Fruit fly (Drosophila melanogaster) whole organism, prepupa: ENCODE results near the gene ninaA.
A peak's percentile ranks its signal among the peaks of the same experiment; 100 is the strongest.

Experiments used
- Blimp-1 ChIP-seq: fragments of 200-800 bp; sonication (Bioruptor generic); optimal IDR thresholded peaks from 3 replicates; lab custom pipeline; 2017; ENCODE audit warnings: missing biosample characterization, missing genetic modification characterization, mild to moderate bottlenecking, moderate library complexity, missing genetic modification reagents
- CG10631 ChIP-seq: fragments of 200-800 bp; sonication (Bioruptor generic); optimal IDR thresholded peaks from 2 replicates; lab custom pipeline; 2016; ENCODE audit warnings: missing biosample characterization, missing genetic modification characterization
- CG10669 ChIP-seq: fragments of 200-800 bp; sonication (Bioruptor generic); optimal IDR thresholded peaks from 3 replicates; lab custom pipeline; 2018; ENCODE audit warnings: missing biosample characterization, mild to moderate bottlenecking, missing genetic modification characterization, moderate library complexity
- CG11294 ChIP-seq: fragments of 200-800 bp; sonication (Bioruptor generic); IDR thresholded peaks from 2 replicates; pipeline ENCODE4 v1.3.6; 2022; ENCODE audit warnings: missing biosample characterization, missing genetic modification characterization
- CG11762 ChIP-seq: fragments of 200-800 bp; sonication (Bioruptor generic); optimal IDR thresholded peaks from 3 replicates; lab custom pipeline; 2016; ENCODE audit warnings: missing biosample characterization, missing genetic modification characterization; ENCODE audit not compliant: insufficient read depth
- CG15336 ChIP-seq: fragments of 200-800 bp; sonication (Bioruptor generic); IDR thresholded peaks from 2 replicates; pipeline ENCODE4 v1.3.6; 2022; ENCODE audit warnings: missing biosample characterization, missing genetic modification characterization
- CG1621 ChIP-seq: fragments of 200-800 bp; sonication (Bioruptor generic); optimal IDR thresholded peaks from 3 replicates; lab custom pipeline; 2018; ENCODE audit warnings: missing biosample characterization, mild to moderate bottlenecking, missing genetic modification characterization
- CG3032 ChIP-seq: fragments of 200-800 bp; optimal IDR thresholded peaks from 2 replicates; lab custom pipeline; 2019; ENCODE audit warnings: missing biosample characterization, mild to moderate bottlenecking, missing genetic modification characterization, moderate library complexity
- CG31627 ChIP-seq: fragments of 200-800 bp; sonication (Bioruptor generic); optimal IDR thresholded peaks from 3 replicates; lab custom pipeline; 2016; ENCODE audit warnings: missing biosample characterization, missing genetic modification characterization
- CG32006 ChIP-seq: fragments of 200-800 bp; sonication (Bioruptor generic); optimal IDR thresholded peaks from 3 replicates; lab custom pipeline; 2017; ENCODE audit warnings: missing biosample characterization, mild to moderate bottlenecking, missing genetic modification characterization
- CG3919 ChIP-seq: fragments of 200-800 bp; sonication (Bioruptor generic); optimal IDR thresholded peaks from 3 replicates; lab custom pipeline; 2016; ENCODE audit warnings: missing biosample characterization, missing genetic modification characterization
- CG4318 ChIP-seq: fragments of 200-800 bp; sonication (Bioruptor generic); optimal IDR thresholded peaks from 3 replicates; lab custom pipeline; 2017; ENCODE audit warnings: missing biosample characterization, mild to moderate bottlenecking, missing genetic modification characterization
- CG6276 ChIP-seq: fragments of 200-800 bp; sonication (Bioruptor generic); optimal IDR thresholded peaks from 2 replicates; lab custom pipeline; 2017; ENCODE audit warnings: missing biosample characterization, mild to moderate bottlenecking, missing genetic modification characterization
- CG6792 ChIP-seq: fragments of 200-800 bp; sonication (Bioruptor generic); optimal IDR thresholded peaks from 3 replicates; lab custom pipeline; 2016; ENCODE audit warnings: missing biosample characterization, missing genetic modification characterization
- CG6808 ChIP-seq: fragments of 200-800 bp; sonication (Bioruptor generic); optimal IDR thresholded peaks from 3 replicates; lab custom pipeline; 2017; ENCODE audit warnings: missing biosample characterization, missing genetic modification characterization, mild to moderate bottlenecking, moderate library complexity, missing genetic modification reagents
- CG6854 ChIP-seq: fragments of 200-800 bp; sonication (Bioruptor generic); optimal IDR thresholded peaks from 2 replicates; lab custom pipeline; 2017; ENCODE audit warnings: missing biosample characterization, mild to moderate bottlenecking, missing genetic modification characterization
- CG7368 ChIP-seq: fragments of 200-800 bp; sonication (Bioruptor generic); optimal IDR thresholded peaks from 3 replicates; lab custom pipeline; 2016; ENCODE audit warnings: missing biosample characterization, missing genetic modification characterization
- CG8119 ChIP-seq: fragments of 200-800 bp; sonication (Bioruptor generic); IDR thresholded peaks from 3 replicates; pipeline ENCODE4 v1.3.6; 2022; ENCODE audit warnings: missing biosample characterization, missing genetic modification characterization
- CG8632 ChIP-seq: fragments of 200-800 bp; sonication (Bioruptor generic); optimal IDR thresholded peaks from 3 replicates; lab custom pipeline; 2016; ENCODE audit warnings: missing biosample characterization, missing genetic modification characterization
- CG9139 ChIP-seq: fragments of 200-800 bp; sonication (Bioruptor generic); optimal IDR thresholded peaks from 3 replicates; lab custom pipeline; 2017; ENCODE audit warnings: missing biosample characterization, mild to moderate bottlenecking, missing genetic modification characterization
- Eip75B ChIP-seq: fragments of 200-800 bp; sonication (Bioruptor generic); optimal IDR thresholded peaks from 3 replicates; lab custom pipeline; 2016; ENCODE audit warnings: missing biosample characterization, missing genetic modification characterization
- Eip93F ChIP-seq: fragments of 200-800 bp; sonication (Bioruptor generic); optimal IDR thresholded peaks from 2 replicates; lab custom pipeline; 2016; ENCODE audit warnings: missing biosample characterization, mild to moderate bottlenecking, missing genetic modification characterization
- Ets21C ChIP-seq: fragments of 200-800 bp; sonication (Bioruptor generic); optimal IDR thresholded peaks from 3 replicates; lab custom pipeline; 2016; ENCODE audit warnings: missing biosample characterization, missing genetic modification characterization
- Ets96B ChIP-seq: fragments of 200-800 bp; optimal IDR thresholded peaks from 2 replicates; lab custom pipeline; 2019; ENCODE audit warnings: missing biosample characterization, mild to moderate bottlenecking, missing genetic modification characterization, moderate library complexity
- Hr39 ChIP-seq: fragments of 200-800 bp; sonication (Bioruptor generic); optimal IDR thresholded peaks from 2 replicates; lab custom pipeline; 2016; ENCODE audit warnings: missing biosample characterization, missing genetic modification characterization
- Hr4 ChIP-seq: fragments of 200-800 bp; sonication (Bioruptor generic); optimal IDR thresholded peaks from 3 replicates; lab custom pipeline; 2016; ENCODE audit warnings: missing biosample characterization, missing genetic modification characterization
- Lpt ChIP-seq: fragments of 200-800 bp; sonication (Bioruptor generic); optimal IDR thresholded peaks from 3 replicates; lab custom pipeline; 2016; ENCODE audit warnings: missing biosample characterization, missing genetic modification characterization
- Smox ChIP-seq: fragments of 200-800 bp; sonication (Bioruptor generic); optimal IDR thresholded peaks from 3 replicates; lab custom pipeline; 2016; ENCODE audit warnings: missing biosample characterization, missing genetic modification characterization
- Sox102F ChIP-seq: fragments of 200-800 bp; sonication (Bioruptor generic); optimal IDR thresholded peaks from 2 replicates; lab custom pipeline; 2016; ENCODE audit warnings: missing biosample characterization, mild to moderate bottlenecking, missing genetic modification characterization
- achi ChIP-seq: fragments of 200-800 bp; sonication (Bioruptor generic); optimal IDR thresholded peaks from 3 replicates; lab custom pipeline; 2016; ENCODE audit warnings: missing biosample characterization, missing genetic modification characterization
- acj6 ChIP-seq: fragments of 200-800 bp; sonication (Bioruptor generic); optimal IDR thresholded peaks from 3 replicates; lab custom pipeline; 2016; ENCODE audit warnings: missing biosample characterization, missing genetic modification characterization
- cyc ChIP-seq: fragments of 200-800 bp; sonication (Bioruptor generic); optimal IDR thresholded peaks from 3 replicates; lab custom pipeline; 2016; ENCODE audit warnings: missing biosample characterization, missing genetic modification characterization
- dsx ChIP-seq: fragments of 200-800 bp; optimal IDR thresholded peaks from 3 replicates; lab custom pipeline; 2019; ENCODE audit warnings: missing biosample characterization, mild to moderate bottlenecking, missing genetic modification characterization, moderate library complexity; ENCODE audit not compliant: poor library complexity, severe bottlenecking
- eg ChIP-seq: fragments of 200-800 bp; sonication (Bioruptor generic); IDR thresholded peaks from 3 replicates; pipeline ENCODE4 v1.3.6; 2022; ENCODE audit warnings: missing biosample characterization, missing genetic modification characterization
- esn ChIP-seq: fragments of 200-800 bp; sonication (Bioruptor generic); optimal IDR thresholded peaks from 2 replicates; lab custom pipeline; 2016; ENCODE audit warnings: missing biosample characterization, mild to moderate bottlenecking, missing genetic modification characterization, moderate library complexity
- fd59A ChIP-seq: fragments of 200-800 bp; sonication (Bioruptor generic); optimal IDR thresholded peaks from 2 replicates; lab custom pipeline; 2017; ENCODE audit warnings: missing biosample characterization, mild to moderate bottlenecking, missing genetic modification characterization, missing genetic modification reagents
- fd85E ChIP-seq: fragments of 200-800 bp; sonication (Bioruptor generic); optimal IDR thresholded peaks from 3 replicates; lab custom pipeline; 2016; ENCODE audit warnings: missing biosample characterization, missing genetic modification characterization
- fkh ChIP-seq: fragments of 200-800 bp; sonication (Bioruptor generic); optimal IDR thresholded peaks from 3 replicates; lab custom pipeline; 2017; ENCODE audit warnings: missing biosample characterization, mild to moderate bottlenecking, missing genetic modification characterization, moderate library complexity
- net ChIP-seq: fragments of 200-800 bp; sonication (Bioruptor generic); optimal IDR thresholded peaks from 3 replicates; lab custom pipeline; 2016; ENCODE audit warnings: missing biosample characterization, missing genetic modification characterization
- pdm3 ChIP-seq: fragments of 200-800 bp; sonication (Bioruptor generic); optimal IDR thresholded peaks from 3 replicates; lab custom pipeline; 2016; ENCODE audit warnings: missing biosample characterization, missing genetic modification characterization
- salr ChIP-seq, 2 experiments: fragments of 200-800 bp; sonication (Bioruptor generic); optimal IDR thresholded peaks; 3 replicates each; lab custom pipeline; 2016 to 2018; ENCODE audit warnings: missing biosample characterization in 2 of 2, missing genetic modification characterization in 2 of 2, mild to moderate bottlenecking in 1 of 2
- spab ChIP-seq: fragments of 200-800 bp; sonication (Bioruptor generic); optimal IDR thresholded peaks from 2 replicates; lab custom pipeline; 2017; ENCODE audit warnings: missing biosample characterization, mild to moderate bottlenecking, missing genetic modification characterization, missing genetic modification reagents
- vri ChIP-seq: fragments of 200-800 bp; sonication (Bioruptor generic); optimal IDR thresholded peaks from 3 replicates; lab custom pipeline; 2016; ENCODE audit warnings: missing biosample characterization, mild to moderate bottlenecking, missing genetic modification characterization

The ninaA gene

dm6 chr2L:843850-844791 lies 33.0 kb upstream of the ninaA start (continued):
- no peak for TF ChIP-seq CG4318 (GFP tag; lab: Kevin White, UChicago)
- TF ChIP-seq Ets21C = no peak
- TF ChIP-seq acj6 (GFP tag; lab: Kevin White, UChicago) = peak; percentile 18
- TF ChIP-seq Lpt (GFP tag; lab: Kevin White, UChicago) = no peak
- peak; percentile 41 for TF ChIP-seq CG10631 (GFP tag; lab: Kevin White, UChicago)
- peak; percentile 34 for TF ChIP-seq CG6808 (GFP tag; lab: Kevin White, UChicago)
- no peak; the same call in 1 of the 2 replicates for TF ChIP-seq CG11294 (GFP tag; lab: Robert Waterston, UW)
- TF ChIP-seq Hr39 (GFP tag; lab: Kevin White, UChicago) = no peak
- TF ChIP-seq cyc (GFP tag; lab: Kevin White, UChicago) = no peak
- peak; percentile 23 for TF ChIP-seq Eip75B (GFP tag; lab: Kevin White, UChicago)
- peak; percentile 16 for TF ChIP-seq CG6854 (GFP tag; lab: Kevin White, UChicago)
- TF ChIP-seq CG8119 (GFP tag; lab: Robert Waterston, UW) = peak; percentile 57; the same call in 2 of the 3 replicates
- no peak for TF ChIP-seq CG6792 (GFP tag; lab: Kevin White, UChicago)
- TF ChIP-seq CG31627 (GFP tag; lab: Kevin White, UChicago) = no peak
- TF ChIP-seq CG15336 = peak; percentile 49
- peak; percentile 62 for TF ChIP-seq CG32006
- no peak for TF ChIP-seq fd85E (GFP tag; lab: Kevin White, UChicago)
- TF ChIP-seq vri (GFP tag; lab: Kevin White, UChicago) = no peak
- TF ChIP-seq Blimp-1 = no peak
- TF ChIP-seq Hr4 (GFP tag; lab: Kevin White, UChicago) = peak; percentile 43
- TF ChIP-seq CG10669 (GFP tag; lab: Kevin White, UChicago) = peak; percentile 53
- TF ChIP-seq CG3032 = peak; percentile 28
- no peak for TF ChIP-seq Sox102F (GFP tag; lab: Kevin White, UChicago)
- peak; percentile 22 for TF ChIP-seq pdm3 (GFP tag; lab: Kevin White, UChicago)
- TF ChIP-seq Eip93F (GFP tag; lab: Kevin White, UChicago) = no peak
- TF ChIP-seq achi (GFP tag; lab: Kevin White, UChicago) = peak; percentile 45
- TF ChIP-seq CG6276 (GFP tag; lab: Kevin White, UChicago) = no peak
- TF ChIP-seq, all 60 proteins: peak for 29

dm6 chr2L:845341-846004 lies 31.6 kb upstream of the ninaA start:
- TF ChIP-seq CG11762 (GFP tag; lab: Kevin White, UChicago) (no peak), pdm3 (GFP tag; lab: Kevin White, UChicago) (peak; percentile 80), net (GFP tag; lab: Kevin White, UChicago) (peak; percentile 83), CG7368 (GFP tag; lab: Kevin White, UChicago) (peak; percentile 78), CG10669 (GFP tag; lab: Kevin White, UChicago) (peak; percentile 63), CG8119 (GFP tag; lab: Robert Waterston, UW) (peak; percentile 86), Ets96B (tag; lab: Kevin White, UChicago) (peak; percentile 62), CG3032 (peak; percentile 50), fd85E (GFP tag; lab: Kevin White, UChicago) (peak; percentile 21), esn (GFP tag; lab: Kevin White, UChicago) (peak; percentile 76), CG6854 (GFP tag; lab: Kevin White, UChicago) (peak; percentile 37), CG6276 (GFP tag; lab: Kevin White, UChicago) (peak; percentile 85), fkh (GFP tag; lab: Kevin White, UChicago) (no peak), CG3919 (GFP tag; lab: Kevin White, UChicago) (peak; percentile 85), CG15336 (peak; percentile 90), Sox102F (GFP tag; lab: Kevin White, UChicago) (peak; percentile 76), Hr4 (GFP tag; lab: Kevin White, UChicago) (peak; percentile 91), CG6792 (GFP tag; lab: Kevin White, UChicago) (peak; percentile 70), Smox (peak; percentile 68), dsx (peak; percentile 36), salr (GFP tag; optimal IDR thresholded peaks at IDR 0.05; lab: Kevin White, UChicago) (peak; percentile 44 to 67), CG8632 (GFP tag; lab: Kevin White, UChicago) (peak; percentile 52), spab (GFP tag; lab: Kevin White, UChicago) (peak; percentile 44), Hr39 (GFP tag; lab: Kevin White, UChicago) (peak; percentile 86), eg (GFP tag; lab: Robert Waterston, UW) (peak; percentile 91), Lpt (GFP tag; lab: Kevin White, UChicago) (peak; percentile 77), CG1621 (tag; lab: Kevin White, UChicago) (peak; percentile 27), acj6 (GFP tag; lab: Kevin White, UChicago) (peak; percentile 75), CG9139 (GFP tag; lab: Kevin White, UChicago) (no peak), fd59A (GFP tag; lab: Kevin White, UChicago) (peak; percentile 32), achi (GFP tag; lab: Kevin White, UChicago) (peak; percentile 84), vri (GFP tag; lab: Kevin White, UChicago) (peak; percentile 46)
